Fruit fly (Drosophila melanogaster) Kc167 (cell line): ENCODE data around the gene CG1722.

ENCODE experiments used
- Sin3A ChIP-seq: fragments of >200 bp; optimal IDR thresholded peaks from 2 replicates; lab custom pipeline; 2018; ENCODE audit warnings: missing external identifiers
- psq ChIP-seq: fragments of >200 bp; optimal IDR thresholded peaks from 2 replicates; lab custom pipeline; 2017; ENCODE audit warnings: missing external identifiers
- ttk ChIP-seq: sonication (Bioruptor generic); optimal IDR thresholded peaks from 2 replicates; lab custom pipeline; 2017; ENCODE audit warnings: missing external identifiers

dm6 chrX:21279311-21279890, 28.5 kb upstream of the CG1722 start:
- TF ChIP-seq ttk (lab: Kevin White, UChicago) = no peak
- no peak for TF ChIP-seq psq (lab: Kevin White, UChicago)
- no peak for TF ChIP-seq Sin3A (lab: Kevin White, UChicago)
